Worm (Caenorhabditis elegans) whole organism, early embryonic: ENCODE measurements around the gene acp-2.
"Not testable (repeated sequence)": the region's sequence is repeated elsewhere in the genome, so short reads cannot be mapped to it uniquely, and the experiment has no call there.

ENCODE experiments used
- B0310.2 ChIP-seq: sonication (generic microtip); optimal IDR thresholded peaks from 2 replicates; lab custom pipeline; 2016; ENCODE audit warnings: mild to moderate bottlenecking, missing genetic modification characterization, missing compliant biosample characterization
- F13C5.2 ChIP-seq: sonication (generic microtip); optimal IDR thresholded peaks from 2 replicates; lab custom pipeline; 2017; ENCODE audit warnings: mild to moderate bottlenecking, missing genetic modification characterization, inconsistent platforms, missing compliant biosample characterization
- aly-1 ChIP-seq: sonication (generic microtip); optimal IDR thresholded peaks from 2 replicates; lab custom pipeline; 2016; ENCODE audit warnings: missing genetic modification characterization, missing compliant biosample characterization
- ama-1 ChIP-seq: fragments of 150-350 bp; optimal IDR thresholded peaks from 2 replicates; lab custom pipeline; 2014
- ceh-13 ChIP-seq: fragments of 200-800 bp; sonication (Bioruptor generic); optimal IDR thresholded peaks from 2 replicates; lab custom pipeline; 2018; ENCODE audit warnings: mild to moderate bottlenecking, missing genetic modification characterization, missing compliant biosample characterization
- ceh-36 ChIP-seq: sonication (generic microtip); optimal IDR thresholded peaks from 2 replicates; lab custom pipeline; 2016; ENCODE audit warnings: missing genetic modification characterization, inconsistent platforms, missing compliant biosample characterization
- ets-7 ChIP-seq: sonication (generic microtip); optimal IDR thresholded peaks from 2 replicates; lab custom pipeline; 2016; ENCODE audit warnings: missing genotype, missing genetic modification characterization, missing compliant biosample characterization
- flt-1 ChIP-seq: fragments of 200-800 bp; sonication (Bioruptor generic); IDR thresholded peaks from 2 replicates; pipeline ENCODE4 v1.3.6; 2022; ENCODE audit warnings: missing genetic modification characterization, missing compliant biosample characterization
- hmbx-1 ChIP-seq: sonication (generic microtip); optimal IDR thresholded peaks from 2 replicates; lab custom pipeline; 2016; ENCODE audit warnings: mild to moderate bottlenecking, missing genetic modification characterization, missing compliant biosample characterization
- hmg-4 ChIP-seq: fragments of 200-800 bp; sonication (Bioruptor generic); optimal IDR thresholded peaks from 2 replicates; lab custom pipeline; 2018; ENCODE audit warnings: mild to moderate bottlenecking, missing genetic modification characterization, missing compliant biosample characterization
- hnd-1 ChIP-seq: sonication (generic microtip); optimal IDR thresholded peaks from 2 replicates; lab custom pipeline; 2016; ENCODE audit warnings: missing genetic modification characterization, missing compliant biosample characterization
- pes-1 ChIP-seq: fragments of 200-800 bp; sonication (Bioruptor generic); IDR thresholded peaks from 2 replicates; pipeline ENCODE4 v1.3.6; 2022; ENCODE audit warnings: missing genetic modification reagents, missing genetic modification characterization, missing compliant biosample characterization
- scrt-1 ChIP-seq: fragments of 200-800 bp; sonication (Bioruptor generic); IDR thresholded peaks from 2 replicates; pipeline ENCODE4 v1.3.6; 2022; ENCODE audit warnings: missing genetic modification characterization, missing compliant biosample characterization
- sea-1 ChIP-seq: fragments of 200-800 bp; sonication (Bioruptor generic); conservative IDR thresholded peaks from 2 replicates; pipeline ENCODE4 v1.3.6; 2022; ENCODE audit warnings: missing genetic modification characterization, missing compliant biosample characterization
- tbx-11 ChIP-seq: fragments of 200-800 bp; sonication (Bioruptor generic); IDR thresholded peaks from 2 replicates; pipeline ENCODE4 v1.3.6; 2022; ENCODE audit warnings: missing genetic modification characterization, missing compliant biosample characterization
- tbx-37 ChIP-seq: fragments of 200-800 bp; sonication (Bioruptor generic); conservative IDR thresholded peaks from 2 replicates; pipeline ENCODE4 v1.3.6; 2022; ENCODE audit warnings: missing genetic modification reagents, missing genetic modification characterization, missing compliant biosample characterization
- tra-4 ChIP-seq: sonication (generic microtip); optimal IDR thresholded peaks from 2 replicates; lab custom pipeline; 2017; ENCODE audit warnings: missing genetic modification characterization, missing compliant biosample characterization

acp-2 gene

ce11 chrII:8420775-8421388, 11.0 kb downstream of the acp-2 start:
- TF ChIP-seq F13C5.2 = no peak
- no peak for TF ChIP-seq ceh-36 (tag; lab: Kevin White, UChicago)
- TF ChIP-seq tbx-11 = no peak
- TF ChIP-seq sea-1 (GFP tag; lab: Robert Waterston, UW) = no peak
- no peak for TF ChIP-seq aly-1 (tag; lab: Kevin White, UChicago)
- no peak for TF ChIP-seq flt-1 (GFP tag; lab: Robert Waterston, UW)
- TF ChIP-seq ets-7 (tag; lab: Kevin White, UChicago) = no peak
- TF ChIP-seq hmg-4 (GFP tag; lab: Kevin White, UChicago) = no peak
- TF ChIP-seq tra-4 (tag; lab: Kevin White, UChicago) = no peak
- no peak for TF ChIP-seq pes-1
- no peak for TF ChIP-seq hmbx-1 (tag; lab: Kevin White, UChicago)
- no peak for TF ChIP-seq ceh-13 (GFP tag; lab: Kevin White, UChicago)
- no peak for TF ChIP-seq hnd-1 (tag; lab: Kevin White, UChicago)

DNA sequence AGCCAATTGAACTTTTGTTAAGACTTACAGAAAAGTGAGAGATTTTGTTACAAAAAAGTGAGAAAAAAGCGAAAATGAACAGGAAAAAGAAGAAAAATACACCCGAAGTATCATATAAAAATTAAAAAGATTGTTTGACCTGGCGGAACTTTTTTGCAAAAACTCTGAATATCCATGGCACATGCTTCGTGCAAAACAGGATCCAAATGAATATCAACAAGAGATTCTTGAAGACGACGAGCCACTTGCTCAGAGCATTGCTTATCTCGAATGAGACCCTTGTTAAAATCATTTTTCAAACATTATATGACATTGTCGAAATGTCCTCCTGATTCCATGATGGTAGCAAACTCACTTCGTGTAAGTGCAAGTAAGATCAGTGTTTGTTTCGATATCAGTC, 12.1 kb downstream of the acp-2 start, which contains the start of gene F14E5.8:
Gene F14E5.8, plus strand, starts transcription at position 301 of the 400 bp plus-strand sequence.
- not testable (repeated sequence) for TF ChIP-seq sea-1 (GFP tag; lab: Robert Waterston, UW); ets-7 (tag; lab: Kevin White, UChicago); hnd-1 (tag; lab: Kevin White, UChicago)

ce11 chrII:8419015-8419414, 12.8 kb downstream of the acp-2 start:
- TF ChIP-seq ceh-13 (GFP tag; lab: Kevin White, UChicago) (no peak), sea-1 (GFP tag; lab: Robert Waterston, UW) (no peak), ama-1 (lab: Kevin White, UChicago) (no peak), tbx-11 (no peak), tra-4 (tag; lab: Kevin White, UChicago) (no peak), F13C5.2 (no peak), aly-1 (tag; lab: Kevin White, UChicago) (no peak), hnd-1 (tag; lab: Kevin White, UChicago) (no peak), hmg-4 (GFP tag; lab: Kevin White, UChicago) (no peak), flt-1 (GFP tag; lab: Robert Waterston, UW) (no peak), ets-7 (tag; lab: Kevin White, UChicago) (no peak), pes-1 (no peak), ceh-36 (tag; lab: Kevin White, UChicago) (no peak), hmbx-1 (tag; lab: Kevin White, UChicago) (no peak), B0310.2 (tag; lab: Kevin White, UChicago) (no peak), scrt-1 (GFP tag; lab: Robert Waterston, UW) (no peak), tbx-37 (GFP tag; lab: Robert Waterston, UW) (no peak)

DNA sequence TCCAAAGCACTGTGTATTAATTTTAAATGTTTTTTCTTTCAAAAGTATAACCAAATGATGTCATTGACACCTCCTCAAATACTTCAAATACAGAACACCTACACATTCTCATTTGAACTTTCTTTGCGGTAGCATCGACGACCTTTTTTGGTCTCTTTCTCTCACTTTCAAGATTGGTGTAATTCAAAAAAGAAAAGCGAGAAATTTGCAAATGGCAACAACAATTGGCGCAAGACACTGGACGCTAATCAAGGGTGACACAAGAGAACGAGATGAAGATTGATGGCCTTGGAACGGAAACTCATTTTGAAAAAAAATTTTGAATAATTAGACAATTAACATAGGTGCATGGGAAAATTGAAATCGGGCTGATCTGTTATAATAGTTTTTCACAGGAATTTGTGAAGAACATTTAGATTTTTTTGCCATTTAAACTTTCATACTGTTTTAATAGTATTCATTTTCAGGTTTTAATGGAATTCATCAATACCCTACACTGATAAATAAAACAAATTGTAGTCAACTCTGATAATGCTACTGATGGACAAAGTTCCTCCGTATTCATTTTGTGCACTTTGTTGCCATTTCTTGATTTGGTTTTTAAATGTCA, 14.7 kb downstream of the acp-2 start, which contains the start of gene fdgt-2:
Gene fdgt-2, plus strand, starts transcription at position 560 of the 610 bp plus-strand sequence.
- TF ChIP-seq scrt-1 (GFP tag; lab: Robert Waterston, UW) (no peak), ceh-36 (tag; lab: Kevin White, UChicago) (no peak), hmbx-1 (tag; lab: Kevin White, UChicago) (no peak), ama-1 (lab: Kevin White, UChicago) (no peak), F13C5.2 (no peak)

DNA sequence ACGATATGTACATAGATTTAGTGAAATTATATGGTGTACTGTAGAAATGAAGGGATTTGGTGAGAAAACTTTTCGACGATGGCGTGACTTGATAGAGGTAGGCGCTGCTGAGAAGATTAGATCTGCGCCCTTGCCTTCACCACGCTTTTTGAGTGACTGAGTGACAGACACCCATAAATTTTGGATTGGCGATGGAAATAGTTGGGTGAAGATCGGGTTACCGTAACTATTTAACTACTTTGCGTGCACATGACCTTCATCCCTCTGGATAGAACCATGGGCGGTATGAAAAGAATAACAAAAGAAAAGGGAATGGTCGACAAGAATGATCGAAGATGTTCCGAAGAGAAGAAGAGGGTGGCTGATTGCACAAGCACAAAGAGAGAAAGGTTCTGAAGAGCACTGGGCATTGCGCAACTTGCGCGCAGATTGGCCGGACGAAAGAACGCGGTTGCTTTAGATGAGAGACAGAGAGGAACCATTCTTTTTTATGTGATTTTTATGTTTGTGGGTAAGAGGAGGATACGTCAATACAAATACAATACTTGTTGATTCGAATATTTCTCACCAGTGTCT, 16.3 kb downstream of the acp-2 start:
- TF ChIP-seq ceh-13 (GFP tag; lab: Kevin White, UChicago) (no peak), hmg-4 (GFP tag; lab: Kevin White, UChicago) (peak; percentile 21), hmbx-1 (tag; lab: Kevin White, UChicago) (no peak), flt-1 (GFP tag; lab: Robert Waterston, UW) (no peak)

ce11 chrII:8415035-8415434, 16.8 kb downstream of the acp-2 start:
- no peak for TF ChIP-seq tbx-37 (GFP tag; lab: Robert Waterston, UW)
- TF ChIP-seq ama-1 (lab: Kevin White, UChicago) = no peak
- TF ChIP-seq hnd-1 (tag; lab: Kevin White, UChicago) = no peak
- no peak for TF ChIP-seq ets-7 (tag; lab: Kevin White, UChicago)
- no peak for TF ChIP-seq scrt-1 (GFP tag; lab: Robert Waterston, UW)
- TF ChIP-seq ceh-13 (GFP tag; lab: Kevin White, UChicago) = no peak
- TF ChIP-seq F13C5.2 = no peak
- TF ChIP-seq pes-1 = no peak
- no peak for TF ChIP-seq sea-1 (GFP tag; lab: Robert Waterston, UW)
- TF ChIP-seq hmg-4 (GFP tag; lab: Kevin White, UChicago) = no peak
- TF ChIP-seq flt-1 (GFP tag; lab: Robert Waterston, UW) = no peak
- no peak for TF ChIP-seq hmbx-1 (tag; lab: Kevin White, UChicago)

DNA sequence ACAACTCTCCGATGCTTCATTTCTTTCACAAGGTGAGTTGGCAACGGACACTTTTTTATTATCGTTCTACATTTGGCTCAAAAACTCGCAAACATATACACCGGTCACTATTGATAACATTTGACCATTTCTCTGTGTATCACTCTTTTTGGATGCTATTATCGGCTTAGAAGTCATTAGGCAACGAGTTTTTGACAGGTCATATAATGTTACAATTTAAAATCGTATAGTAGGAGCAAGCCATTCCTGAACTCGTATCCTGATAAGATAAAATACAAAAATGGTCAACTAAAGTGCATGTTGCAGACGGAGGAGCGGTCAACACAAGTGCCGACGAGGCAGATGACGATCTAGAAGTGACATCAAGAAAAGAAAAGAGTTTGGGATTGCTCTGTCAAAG, 18.9 kb downstream of the acp-2 start:
- TF ChIP-seq ceh-36 (tag; lab: Kevin White, UChicago) (no peak), tbx-11 (no peak), sea-1 (GFP tag; lab: Robert Waterston, UW) (no peak), flt-1 (GFP tag; lab: Robert Waterston, UW) (no peak), ceh-13 (GFP tag; lab: Kevin White, UChicago) (no peak), hmg-4 (GFP tag; lab: Kevin White, UChicago) (no peak), B0310.2 (tag; lab: Kevin White, UChicago) (no peak), F13C5.2 (no peak), tra-4 (tag; lab: Kevin White, UChicago) (no peak), ets-7 (tag; lab: Kevin White, UChicago) (no peak), tbx-37 (GFP tag; lab: Robert Waterston, UW) (no peak), aly-1 (tag; lab: Kevin White, UChicago) (no peak), scrt-1 (GFP tag; lab: Robert Waterston, UW) (no peak), ama-1 (lab: Kevin White, UChicago) (no peak), hnd-1 (tag; lab: Kevin White, UChicago) (no peak), hmbx-1 (tag; lab: Kevin White, UChicago) (no peak), pes-1 (no peak)
